Worm (Caenorhabditis elegans) whole organism, L3 larva: ENCODE data around the gene H14E04.2.

Experiments
- aly-2 ChIP-seq: fragments of 150-350 bp; optimal IDR thresholded peaks from 2 replicates; lab custom pipeline; 2014; ENCODE audit warnings: missing biosample characterization, missing genetic modification characterization
- ama-1 ChIP-seq: fragments of 150-350 bp; optimal IDR thresholded peaks from 2 replicates; lab custom pipeline; 2018
- daf-12 ChIP-seq: fragments of 150-350 bp; optimal IDR thresholded peaks from 2 replicates; lab custom pipeline; 2014; ENCODE audit warnings: missing biosample characterization, missing genetic modification reagents, missing genetic modification characterization
- eor-1 ChIP-seq, 2 experiments: fragments of 150-350 bp; optimal IDR thresholded peaks; 2 replicates each; lab custom pipeline; 2014 to 2018; ENCODE audit warnings: missing biosample characterization in 2 of 2, missing genetic modification characterization in 2 of 2
- nhr-237 ChIP-seq: fragments of 150-350 bp; optimal IDR thresholded peaks from 2 replicates; lab custom pipeline; 2014; ENCODE audit warnings: missing biosample characterization, missing genetic modification characterization
- nhr-76 ChIP-seq: fragments of 150-350 bp; sonication (generic microtip); optimal IDR thresholded peaks from 5 replicates; lab custom pipeline; 2014; ENCODE audit warnings: missing biosample characterization, missing genetic modification characterization
- nhr-77 ChIP-seq: fragments of 150-350 bp; optimal IDR thresholded peaks from 2 replicates; lab custom pipeline; 2014; ENCODE audit warnings: missing biosample characterization, missing genetic modification characterization
- pqm-1 ChIP-seq: fragments of 150-350 bp; optimal IDR thresholded peaks from 2 replicates; lab custom pipeline; 2017; ENCODE audit warnings: missing biosample characterization, missing genetic modification characterization, inconsistent platforms
- sea-2 ChIP-seq: fragments of 150-350 bp; sonication (generic microtip); optimal IDR thresholded peaks from 4 replicates; lab custom pipeline; 2014; ENCODE audit warnings: missing biosample characterization, missing genetic modification reagents, missing genetic modification characterization
- tbx-2 ChIP-seq: sonication (generic microtip); optimal IDR thresholded peaks from 2 replicates; lab custom pipeline; 2016; ENCODE audit warnings: mild to moderate bottlenecking, missing genetic modification characterization, missing compliant biosample characterization

ce11 chrIII:2331033-2331625 is 44.9 kb upstream of the H14E04.2 start, which contains the start of the genes Y54F10BM.13 and ppm-1.D:
- TF ChIP-seq aly-2 (no peak), tbx-2 (tag; lab: Kevin White, UChicago) (no peak), nhr-77 (tag; lab: Kevin White, UChicago) (no peak), ama-1 (no peak), pqm-1 (no peak), sea-2 (GFP tag; lab: Kevin White, UChicago) (no peak), nhr-76 (tag; lab: Kevin White, UChicago) (no peak), eor-1 (tag; optimal IDR thresholded peaks at IDR 0.05; lab: Kevin White, UChicago) (no peak), daf-12 (tag; lab: Kevin White, UChicago) (no peak), nhr-237 (tag; lab: Kevin White, UChicago) (no peak)
